Worm (Caenorhabditis elegans) whole organism, L3 larva: Measurements from ENCODE around the gene ccm-3.

ENCODE experiments used
- fkh-2 ChIP-seq: fragments of 150-350 bp; optimal IDR thresholded peaks from 2 replicates; lab custom pipeline; 2014; ENCODE audit warnings: missing biosample characterization, missing genetic modification reagents, missing genetic modification characterization
- jun-1 ChIP-seq: fragments of 150-350 bp; optimal IDR thresholded peaks from 2 replicates; lab custom pipeline; 2014; ENCODE audit warnings: missing biosample characterization, missing genetic modification reagents, missing genetic modification characterization
- nhr-28 ChIP-seq: fragments of 150-350 bp; optimal IDR thresholded peaks from 2 replicates; lab custom pipeline; 2014; ENCODE audit warnings: missing biosample characterization, missing genetic modification characterization

DNA sequence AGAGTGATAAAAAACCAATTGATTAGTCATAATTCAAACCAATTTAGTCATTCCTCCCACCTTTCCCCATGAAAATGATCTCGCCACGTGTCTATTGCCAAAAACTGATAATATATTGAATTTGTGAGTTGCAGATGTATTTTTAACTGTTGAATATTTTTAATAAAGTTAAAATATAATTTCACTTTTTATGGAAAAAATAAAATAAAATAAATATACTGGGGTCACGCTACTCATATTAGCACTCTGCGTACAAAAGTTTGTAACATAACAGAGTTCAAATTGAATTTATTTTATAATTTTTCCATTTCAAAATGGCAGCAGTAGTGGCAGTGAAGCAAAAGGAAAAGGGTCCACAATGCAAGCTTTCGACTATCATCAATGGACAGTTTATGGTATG is 11.1 kb upstream of the ccm-3 start, which contains the start of gene C14A4.13:
- TF ChIP-seq jun-1 (tag; lab: Kevin White, UChicago): no peak
- TF ChIP-seq nhr-28 (tag; lab: Kevin White, UChicago): no peak
- TF ChIP-seq fkh-2 (tag; lab: Kevin White, UChicago): no peak
